Worm (Caenorhabditis elegans) whole organism, early embryonic: ENCODE results near the gene ddx-19.

Experiments
- B0310.2 ChIP-seq: sonication (generic microtip); optimal IDR thresholded peaks from 2 replicates; lab custom pipeline; 2016; ENCODE audit warnings: mild to moderate bottlenecking, missing genetic modification characterization, missing compliant biosample characterization
- F13C5.2 ChIP-seq: sonication (generic microtip); optimal IDR thresholded peaks from 2 replicates; lab custom pipeline; 2017; ENCODE audit warnings: mild to moderate bottlenecking, missing genetic modification characterization, inconsistent platforms, missing compliant biosample characterization
- aly-1 ChIP-seq: sonication (generic microtip); optimal IDR thresholded peaks from 2 replicates; lab custom pipeline; 2016; ENCODE audit warnings: missing genetic modification characterization, missing compliant biosample characterization
- ama-1 ChIP-seq: fragments of 150-350 bp; optimal IDR thresholded peaks from 2 replicates; lab custom pipeline; 2014
- ceh-13 ChIP-seq: fragments of 200-800 bp; sonication (Bioruptor generic); optimal IDR thresholded peaks from 2 replicates; lab custom pipeline; 2018; ENCODE audit warnings: mild to moderate bottlenecking, missing genetic modification characterization, missing compliant biosample characterization
- ceh-36 ChIP-seq: sonication (generic microtip); optimal IDR thresholded peaks from 2 replicates; lab custom pipeline; 2016; ENCODE audit warnings: missing genetic modification characterization, inconsistent platforms, missing compliant biosample characterization
- ets-7 ChIP-seq: sonication (generic microtip); optimal IDR thresholded peaks from 2 replicates; lab custom pipeline; 2016; ENCODE audit warnings: missing genotype, missing genetic modification characterization, missing compliant biosample characterization
- flt-1 ChIP-seq: fragments of 200-800 bp; sonication (Bioruptor generic); IDR thresholded peaks from 2 replicates; pipeline ENCODE4 v1.3.6; 2022; ENCODE audit warnings: missing genetic modification characterization, missing compliant biosample characterization
- hmbx-1 ChIP-seq: sonication (generic microtip); optimal IDR thresholded peaks from 2 replicates; lab custom pipeline; 2016; ENCODE audit warnings: mild to moderate bottlenecking, missing genetic modification characterization, missing compliant biosample characterization
- hmg-4 ChIP-seq: fragments of 200-800 bp; sonication (Bioruptor generic); optimal IDR thresholded peaks from 2 replicates; lab custom pipeline; 2018; ENCODE audit warnings: mild to moderate bottlenecking, missing genetic modification characterization, missing compliant biosample characterization
- hnd-1 ChIP-seq: sonication (generic microtip); optimal IDR thresholded peaks from 2 replicates; lab custom pipeline; 2016; ENCODE audit warnings: missing genetic modification characterization, missing compliant biosample characterization
- pes-1 ChIP-seq: fragments of 200-800 bp; sonication (Bioruptor generic); IDR thresholded peaks from 2 replicates; pipeline ENCODE4 v1.3.6; 2022; ENCODE audit warnings: missing genetic modification reagents, missing genetic modification characterization, missing compliant biosample characterization
- scrt-1 ChIP-seq: fragments of 200-800 bp; sonication (Bioruptor generic); IDR thresholded peaks from 2 replicates; pipeline ENCODE4 v1.3.6; 2022; ENCODE audit warnings: missing genetic modification characterization, missing compliant biosample characterization
- sea-1 ChIP-seq: fragments of 200-800 bp; sonication (Bioruptor generic); conservative IDR thresholded peaks from 2 replicates; pipeline ENCODE4 v1.3.6; 2022; ENCODE audit warnings: missing genetic modification characterization, missing compliant biosample characterization
- tbx-11 ChIP-seq: fragments of 200-800 bp; sonication (Bioruptor generic); IDR thresholded peaks from 2 replicates; pipeline ENCODE4 v1.3.6; 2022; ENCODE audit warnings: missing genetic modification characterization, missing compliant biosample characterization
- tbx-37 ChIP-seq: fragments of 200-800 bp; sonication (Bioruptor generic); conservative IDR thresholded peaks from 2 replicates; pipeline ENCODE4 v1.3.6; 2022; ENCODE audit warnings: missing genetic modification reagents, missing genetic modification characterization, missing compliant biosample characterization
- tra-4 ChIP-seq: sonication (generic microtip); optimal IDR thresholded peaks from 2 replicates; lab custom pipeline; 2017; ENCODE audit warnings: missing genetic modification characterization, missing compliant biosample characterization

Gene ddx-19

DNA sequence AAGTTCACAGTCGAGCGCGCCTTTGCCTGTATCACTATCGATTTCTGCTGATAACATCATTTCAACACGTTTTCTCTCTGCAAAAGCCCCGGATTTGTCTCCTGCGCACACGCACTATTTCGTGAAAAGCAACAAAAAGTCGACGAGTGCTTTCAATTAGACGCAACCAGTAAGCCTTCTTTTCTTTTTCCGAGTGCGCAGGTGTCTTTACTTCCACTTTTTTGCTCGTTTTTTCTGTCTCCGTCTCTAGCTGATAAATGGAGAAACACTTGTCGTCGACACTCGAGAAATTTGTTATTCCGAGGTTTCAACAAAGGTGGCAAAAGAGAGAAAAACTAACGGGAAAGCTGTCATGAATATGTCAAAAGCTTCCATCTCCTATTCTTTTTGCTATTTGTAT lies 6.9 kb downstream of the ddx-19 start:
- TF ChIP-seq tbx-37 (GFP tag; lab: Robert Waterston, UW): no peak
- no peak for TF ChIP-seq tra-4 (tag; lab: Kevin White, UChicago)
- no peak for TF ChIP-seq scrt-1 (GFP tag; lab: Robert Waterston, UW)
- no peak for TF ChIP-seq hmbx-1 (tag; lab: Kevin White, UChicago)
- no peak for TF ChIP-seq aly-1 (tag; lab: Kevin White, UChicago)
- no peak for TF ChIP-seq hmg-4 (GFP tag; lab: Kevin White, UChicago)
- no peak for TF ChIP-seq ceh-13 (GFP tag; lab: Kevin White, UChicago)
- TF ChIP-seq ets-7: no peak
- no peak for TF ChIP-seq B0310.2 (tag; lab: Kevin White, UChicago)
- TF ChIP-seq F13C5.2 (tag; lab: Kevin White, UChicago): no peak

DNA sequence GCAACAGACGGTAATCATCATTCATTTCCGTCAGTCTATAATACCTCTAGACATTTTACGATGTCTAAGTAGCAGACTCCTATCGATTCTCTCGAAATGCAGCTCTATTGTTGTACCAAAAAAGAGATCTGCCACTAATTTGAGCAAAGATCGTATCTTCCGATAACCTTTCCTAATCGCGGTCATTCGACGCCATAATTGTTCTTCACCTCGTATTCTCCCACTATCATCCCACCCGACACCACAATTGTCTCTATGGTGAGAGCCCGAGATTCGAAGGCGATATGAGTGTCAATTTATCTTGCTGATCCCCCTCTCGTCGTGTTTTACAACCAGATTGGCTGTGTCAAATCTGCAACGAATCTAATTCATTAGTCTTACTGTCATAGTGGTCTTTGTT lies 10.7 kb downstream of the ddx-19 start:
- TF ChIP-seq flt-1 (GFP tag; lab: Robert Waterston, UW) (no peak), scrt-1 (GFP tag; lab: Robert Waterston, UW) (no peak), ceh-13 (GFP tag; lab: Kevin White, UChicago) (no peak), hnd-1 (tag; lab: Kevin White, UChicago) (no peak), ceh-36 (tag; lab: Kevin White, UChicago) (no peak), pes-1 (no peak), tbx-11 (no peak), aly-1 (tag; lab: Kevin White, UChicago) (no peak), hmbx-1 (tag; lab: Kevin White, UChicago) (no peak), B0310.2 (tag; lab: Kevin White, UChicago) (no peak), ets-7 (no peak), sea-1 (GFP tag; lab: Robert Waterston, UW) (no peak), ama-1 (lab: Kevin White, UChicago) (no peak), tbx-37 (GFP tag; lab: Robert Waterston, UW) (no peak), hmg-4 (GFP tag; lab: Kevin White, UChicago) (no peak)

ce11 chrII:8895895-8896294 lies 11.2 kb downstream of the ddx-19 start:
- TF ChIP-seq tbx-11 (no peak), tbx-37 (GFP tag; lab: Robert Waterston, UW) (no peak), sea-1 (GFP tag; lab: Robert Waterston, UW) (no peak), ets-7 (no peak), ama-1 (lab: Kevin White, UChicago) (no peak), hnd-1 (tag; lab: Kevin White, UChicago) (no peak), F13C5.2 (tag; lab: Kevin White, UChicago) (no peak), ceh-13 (GFP tag; lab: Kevin White, UChicago) (no peak), hmg-4 (GFP tag; lab: Kevin White, UChicago) (no peak), pes-1 (no peak), aly-1 (tag; lab: Kevin White, UChicago) (no peak), B0310.2 (tag; lab: Kevin White, UChicago) (no peak), flt-1 (GFP tag; lab: Robert Waterston, UW) (no peak), scrt-1 (GFP tag; lab: Robert Waterston, UW) (no peak), ceh-36 (tag; lab: Kevin White, UChicago) (no peak), hmbx-1 (tag; lab: Kevin White, UChicago) (no peak), tra-4 (tag; lab: Kevin White, UChicago) (no peak)

DNA sequence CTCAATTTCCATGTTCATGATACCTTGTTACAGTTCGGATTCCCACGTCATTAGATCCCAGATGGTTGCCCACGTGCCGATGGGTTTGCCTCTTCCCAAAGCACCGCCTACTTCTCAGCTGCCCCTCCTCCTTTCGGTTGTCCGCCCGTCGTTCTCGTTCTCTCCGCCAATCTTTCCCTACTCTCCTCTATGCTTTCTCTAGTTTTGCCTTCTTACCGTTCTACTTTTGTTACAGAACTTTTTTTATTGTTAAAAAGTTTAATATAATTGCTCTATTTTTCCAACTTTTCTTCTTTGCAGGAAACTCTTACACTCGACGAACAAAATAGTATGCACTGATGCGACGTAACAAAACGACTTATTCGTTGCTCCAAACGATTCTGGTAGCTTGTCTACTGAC lies 11.8 kb downstream of the ddx-19 start, which contains the start of gene lat-1:
Gene lat-1, plus strand, starts transcription at position 301 of the 400 bp plus-strand sequence.
- no peak for TF ChIP-seq F13C5.2 (tag; lab: Kevin White, UChicago)
- TF ChIP-seq hmg-4 (GFP tag; lab: Kevin White, UChicago): no peak

DNA sequence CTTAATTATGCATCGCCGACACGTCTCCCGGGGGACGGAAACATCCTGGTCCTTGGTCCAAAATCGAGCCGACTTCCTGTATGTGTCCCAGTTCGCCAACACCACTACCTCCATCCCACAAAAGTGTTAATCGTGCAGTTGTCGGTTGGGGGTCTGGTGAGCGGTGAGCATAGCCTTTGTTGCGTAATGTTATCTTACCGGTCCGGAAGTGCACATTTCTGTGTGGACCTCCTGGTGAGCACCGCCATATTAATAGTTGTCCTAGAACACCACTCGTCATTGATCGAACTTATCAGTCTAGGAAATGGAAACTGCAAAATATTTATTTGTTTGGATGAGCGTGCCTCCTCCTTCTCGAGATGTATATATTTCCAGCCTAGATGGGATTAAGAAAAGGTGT lies 12.5 kb downstream of the ddx-19 start:
- TF ChIP-seq tbx-11: no peak
- TF ChIP-seq ets-7: peak; percentile 64

DNA sequence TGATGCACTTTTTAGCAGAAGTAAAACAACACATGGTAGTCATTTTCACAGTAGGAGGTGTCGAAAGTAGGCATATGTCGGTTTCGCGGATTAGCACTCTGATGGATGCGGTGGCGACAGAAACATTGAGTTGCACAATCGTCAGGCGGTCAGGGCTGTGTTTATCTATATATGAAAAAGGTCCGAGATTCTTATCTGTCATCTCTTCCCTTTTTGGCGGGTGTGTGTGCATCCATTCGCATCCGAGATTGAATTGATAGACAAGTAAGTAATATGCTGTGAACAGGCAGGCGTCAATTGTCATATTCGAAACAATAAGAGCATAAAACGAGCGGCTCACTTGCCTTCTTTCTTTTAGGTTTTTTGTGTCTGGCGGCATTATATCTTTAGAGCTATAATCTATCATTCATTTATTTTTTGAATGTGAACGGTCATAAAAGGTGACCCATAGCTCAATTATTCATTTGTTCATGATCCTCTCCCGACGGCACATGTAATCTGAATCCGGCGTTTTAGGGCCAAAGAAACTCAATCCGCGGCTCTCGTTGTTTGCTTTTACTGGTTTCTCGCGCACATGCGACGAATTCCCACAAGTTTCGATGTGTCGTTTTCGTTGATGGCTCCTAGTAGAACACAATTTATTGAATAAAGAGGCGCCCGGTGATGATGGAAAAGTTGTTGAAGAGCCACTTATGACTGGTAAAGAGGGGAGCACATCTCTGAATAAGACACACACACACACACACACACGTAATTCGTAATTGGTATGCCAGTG lies 14.1 kb downstream of the ddx-19 start:
- TF ChIP-seq scrt-1 (GFP tag; lab: Robert Waterston, UW) (no peak), aly-1 (tag; lab: Kevin White, UChicago) (no peak), F13C5.2 (tag; lab: Kevin White, UChicago) (no peak), tbx-37 (GFP tag; lab: Robert Waterston, UW) (no peak), tbx-11 (no peak), pes-1 (no peak), tra-4 (tag; lab: Kevin White, UChicago) (no peak), ceh-36 (tag; lab: Kevin White, UChicago) (no peak), hnd-1 (tag; lab: Kevin White, UChicago) (no peak), hmg-4 (GFP tag; lab: Kevin White, UChicago) (no peak), hmbx-1 (tag; lab: Kevin White, UChicago) (no peak), ceh-13 (GFP tag; lab: Kevin White, UChicago) (no peak), sea-1 (GFP tag; lab: Robert Waterston, UW) (no peak), B0310.2 (tag; lab: Kevin White, UChicago) (no peak), ama-1 (lab: Kevin White, UChicago) (no peak)

ce11 chrII:8899357-8899748 lies 14.7 kb downstream of the ddx-19 start:
- no peak for TF ChIP-seq pes-1
- no peak for TF ChIP-seq scrt-1 (GFP tag; lab: Robert Waterston, UW)
- TF ChIP-seq F13C5.2 (tag; lab: Kevin White, UChicago): no peak
